Fruit fly (Drosophila melanogaster) whole organism, embryonic: Measurements from ENCODE around the gene Ir40a.

Source experiments
- Atf-2 ChIP-seq: fragments of 200-800 bp; sonication (Bioruptor generic); optimal IDR thresholded peaks from 2 replicates; lab custom pipeline; 2016; ENCODE audit warnings: missing biosample characterization, missing genetic modification characterization
- B-H2 ChIP-seq: fragments of 200-800 bp; sonication (Bioruptor generic); optimal IDR thresholded peaks from 2 replicates; lab custom pipeline; 2018; ENCODE audit warnings: missing biosample characterization, mild to moderate bottlenecking, missing genetic modification characterization
- CG10267 ChIP-seq: fragments of 200-800 bp; sonication (Bioruptor generic); optimal IDR thresholded peaks from 2 replicates; lab custom pipeline; 2018; ENCODE audit warnings: missing biosample characterization, mild to moderate bottlenecking, missing genetic modification characterization, moderate library complexity
- CG10321 ChIP-seq: fragments of 200-800 bp; sonication (Bioruptor generic); IDR thresholded peaks from 2 replicates; pipeline ENCODE4 v1.3.6; 2022; ENCODE audit warnings: missing biosample characterization, missing genetic modification characterization
- CG11723 ChIP-seq: fragments of 200-800 bp; sonication (Bioruptor generic); optimal IDR thresholded peaks from 2 replicates; lab custom pipeline; 2017; ENCODE audit warnings: missing biosample characterization, mild to moderate bottlenecking, missing genetic modification characterization
- CG1233 ChIP-seq: fragments of 200-800 bp; sonication (Bioruptor generic); optimal IDR thresholded peaks from 4 replicates; lab custom pipeline; 2018; ENCODE audit warnings: missing biosample characterization, mild to moderate bottlenecking, missing genetic modification characterization
- CG12659 ChIP-seq: fragments of 200-800 bp; sonication (Bioruptor generic); optimal IDR thresholded peaks from 3 replicates; lab custom pipeline; 2017; ENCODE audit warnings: mild to moderate bottlenecking, missing biosample characterization, missing genetic modification reagents, missing genetic modification characterization
- CG13624 ChIP-seq: fragments of 200-800 bp; sonication (Bioruptor generic); optimal IDR thresholded peaks from 2 replicates; lab custom pipeline; 2016; ENCODE audit warnings: missing biosample characterization, missing genetic modification characterization
- CG14441 ChIP-seq: fragments of 200-800 bp; sonication (Bioruptor generic); IDR thresholded peaks from 2 replicates; pipeline ENCODE4 v1.3.6; 2022; ENCODE audit warnings: missing biosample characterization, missing genetic modification characterization
- CG15479 ChIP-seq: fragments of 200-800 bp; sonication (Bioruptor generic); optimal IDR thresholded peaks from 3 replicates; lab custom pipeline; 2019; ENCODE audit warnings: missing biosample characterization, mild to moderate bottlenecking, missing genetic modification characterization, moderate library complexity
- CG17328 ChIP-seq: fragments of 200-800 bp; sonication (Bioruptor generic); IDR thresholded peaks from 2 replicates; pipeline ENCODE4 v1.3.6; 2022; ENCODE audit warnings: missing biosample characterization, missing genetic modification characterization
- CG17912 ChIP-seq: fragments of 200-800 bp; sonication (Bioruptor generic); optimal IDR thresholded peaks from 2 replicates; lab custom pipeline; 2018; ENCODE audit warnings: missing biosample characterization, mild to moderate bottlenecking, missing genetic modification characterization
- CG18764 ChIP-seq: fragments of 200-800 bp; sonication (Bioruptor generic); optimal IDR thresholded peaks from 3 replicates; lab custom pipeline; 2016; ENCODE audit warnings: missing biosample characterization, missing genetic modification characterization
- CG2120 ChIP-seq: fragments of 200-800 bp; sonication (Bioruptor generic); optimal IDR thresholded peaks from 3 replicates; lab custom pipeline; 2016; ENCODE audit warnings: missing biosample characterization, missing genetic modification characterization
- CG30403 ChIP-seq: fragments of 200-800 bp; sonication (Bioruptor generic); optimal IDR thresholded peaks from 3 replicates; lab custom pipeline; 2016; ENCODE audit warnings: missing biosample characterization, missing genetic modification characterization
- CG31224 ChIP-seq: fragments of 200-800 bp; sonication (Bioruptor generic); IDR thresholded peaks from 2 replicates; pipeline ENCODE4 v1.3.6; 2022; ENCODE audit warnings: missing biosample characterization, missing genetic modification characterization
- CG32767 ChIP-seq: fragments of 200-800 bp; sonication (Bioruptor generic); IDR thresholded peaks from 2 replicates; pipeline ENCODE4 v1.3.6; 2022; ENCODE audit warnings: missing biosample characterization, missing genetic modification characterization
- CG33213 ChIP-seq: fragments of 200-800 bp; sonication (Bioruptor generic); optimal IDR thresholded peaks from 3 replicates; lab custom pipeline; 2016; ENCODE audit warnings: missing biosample characterization, missing genetic modification characterization
- CG3847 ChIP-seq: fragments of 200-800 bp; sonication (Bioruptor generic); IDR thresholded peaks from 2 replicates; pipeline ENCODE4 v1.3.6; 2022; ENCODE audit warnings: missing biosample characterization, missing genetic modification characterization
- CG4617 ChIP-seq: fragments of 200-800 bp; sonication (Bioruptor generic); optimal IDR thresholded peaks from 3 replicates; lab custom pipeline; 2016; ENCODE audit warnings: missing biosample characterization, missing genetic modification characterization, borderline replicate concordance
- CG6689 ChIP-seq: fragments of 200-800 bp; sonication (Bioruptor generic); IDR thresholded peaks from 2 replicates; pipeline ENCODE4 v1.3.6; 2022; ENCODE audit warnings: missing biosample characterization, missing genetic modification characterization
- CG8290 ChIP-seq, 3 experiments: fragments of 200-800 bp; sonication (Bioruptor generic); optimal IDR thresholded peaks; 2 replicates each; lab custom pipeline; 2016 to 2019; ENCODE audit warnings: missing biosample characterization in 3 of 3, missing genetic modification characterization in 3 of 3, mild to moderate bottlenecking in 2 of 3, moderate library complexity in 1 of 3
- CHES-1-like ChIP-seq: fragments of 200-800 bp; sonication (Bioruptor generic); optimal IDR thresholded peaks from 2 replicates; lab custom pipeline; 2016; ENCODE audit warnings: missing biosample characterization, missing genetic modification characterization
- Dll ChIP-seq: fragments of 200-800 bp; sonication (Bioruptor generic); IDR thresholded peaks from 4 replicates; pipeline ENCODE4 v1.3.6; 2022; ENCODE audit warnings: missing biosample characterization, missing genetic modification characterization; ENCODE audit not compliant: partially characterized antibody
- Doc3 ChIP-seq: fragments of 200-800 bp; sonication (Bioruptor generic); IDR thresholded peaks from 3 replicates; pipeline ENCODE4 v1.3.6; 2022; ENCODE audit warnings: missing biosample characterization, missing genetic modification characterization; ENCODE audit not compliant: partially characterized antibody
- Ets65A ChIP-seq: fragments of 200-800 bp; sonication (Bioruptor generic); peaks from one replicate; lab custom pipeline; 2016; ENCODE audit warnings: missing biosample characterization, missing genetic modification characterization
- Hey ChIP-seq: fragments of 200-800 bp; sonication (Bioruptor generic); optimal IDR thresholded peaks from 3 replicates; lab custom pipeline; 2018; ENCODE audit warnings: missing biosample characterization, mild to moderate bottlenecking, missing genetic modification characterization
- HmgZ ChIP-seq: fragments of 200-800 bp; sonication (Bioruptor generic); optimal IDR thresholded peaks from 2 replicates; lab custom pipeline; 2018; ENCODE audit warnings: missing biosample characterization, mild to moderate bottlenecking, missing genetic modification characterization
- MBD-R2 ChIP-seq: fragments of 200-800 bp; sonication (Bioruptor generic); IDR thresholded peaks from 2 replicates; pipeline ENCODE4 v1.3.6; 2022; ENCODE audit warnings: missing biosample characterization, missing genetic modification characterization
- Med ChIP-seq: fragments of 200-800 bp; sonication (Bioruptor generic); peaks from one replicate; lab custom pipeline; 2016; ENCODE audit warnings: missing biosample characterization, missing genetic modification characterization, mild to moderate bottlenecking, inconsistent platforms, moderate library complexity
- NK7.1 ChIP-seq: fragments of 200-800 bp; sonication (Bioruptor generic); optimal IDR thresholded peaks from 3 replicates; lab custom pipeline; 2016; ENCODE audit warnings: missing biosample characterization, missing genetic modification characterization
- Opbp ChIP-seq: fragments of 200-800 bp; sonication (Bioruptor generic); IDR thresholded peaks from 3 replicates; pipeline ENCODE4 v1.3.6; 2022; ENCODE audit warnings: missing biosample characterization, missing genetic modification characterization; ENCODE audit not compliant: partially characterized antibody
- Pdp1 ChIP-seq, 2 experiments: fragments of 200-800 bp; sonication (Bioruptor generic); optimal IDR thresholded peaks; 3 replicates each; lab custom pipeline; 2016; ENCODE audit warnings: missing biosample characterization in 2 of 2, missing genetic modification characterization in 2 of 2, mild to moderate bottlenecking in 1 of 2, moderate library complexity in 1 of 2
- Sin3A ChIP-seq: fragments of >200 bp; optimal IDR thresholded peaks from 2 replicates; lab custom pipeline; 2018
- Sox100B ChIP-seq: fragments of 200-800 bp; sonication (Bioruptor generic); optimal IDR thresholded peaks from 3 replicates; lab custom pipeline; 2018; ENCODE audit warnings: missing biosample characterization, mild to moderate bottlenecking, missing genetic modification characterization
- Xrp1 ChIP-seq: fragments of 200-800 bp; sonication (Bioruptor generic); IDR thresholded peaks from 2 replicates; pipeline ENCODE4 v1.3.6; 2022; ENCODE audit warnings: missing biosample characterization, missing genetic modification characterization
- YL-1 ChIP-seq: fragments of 200-800 bp; sonication (Bioruptor generic); optimal IDR thresholded peaks from 3 replicates; lab custom pipeline; 2017; ENCODE audit warnings: missing biosample characterization, mild to moderate bottlenecking, missing genetic modification characterization
- chn ChIP-seq: fragments of 200-800 bp; sonication (Bioruptor generic); optimal IDR thresholded peaks from 2 replicates; lab custom pipeline; 2016; ENCODE audit warnings: missing biosample characterization, missing genetic modification characterization
- dpn ChIP-seq, 2 experiments: fragments of 200-800 bp; sonication (Bioruptor generic); optimal IDR thresholded peaks; 3 replicates each; lab custom pipeline; 2016; ENCODE audit warnings: missing biosample characterization in 2 of 2, missing genetic modification characterization in 2 of 2
- gro ChIP-seq: fragments of 200-800 bp; sonication (Bioruptor generic); optimal IDR thresholded peaks from 2 replicates; lab custom pipeline; 2016; ENCODE audit warnings: missing biosample characterization, missing genetic modification characterization
- kay ChIP-seq: fragments of 200-800 bp; sonication (Bioruptor generic); optimal IDR thresholded peaks from 2 replicates; lab custom pipeline; 2016; ENCODE audit warnings: missing biosample characterization, missing genetic modification characterization
- nerfin-1 ChIP-seq: fragments of 200-800 bp; sonication (Bioruptor generic); optimal IDR thresholded peaks from 3 replicates; lab custom pipeline; 2019; ENCODE audit warnings: missing biosample characterization, mild to moderate bottlenecking, missing genetic modification characterization, moderate library complexity
- pan ChIP-seq, 4 experiments: fragments of >200 bp in 3 of 4; fragments of 200-800 bp in 1 of 4; sonication (Bioruptor generic) in 1 of 4; optimal IDR thresholded peaks in 3 of 4; IDR thresholded peaks in 1 of 4; 2 replicates each; pipeline versions ENCODE4 v1.3.6 to Lab custom; 2017 to 2022; ENCODE audit warnings: missing biosample characterization in 2 of 4, missing genetic modification characterization in 2 of 4, mixed read lengths in 1 of 4
- pho ChIP-seq: fragments of 200-800 bp; sonication (Bioruptor generic); optimal IDR thresholded peaks from 2 replicates; lab custom pipeline; 2016; ENCODE audit warnings: missing biosample characterization, missing genetic modification characterization
- phol ChIP-seq: fragments of 200-800 bp; sonication (Bioruptor generic); optimal IDR thresholded peaks from 3 replicates; lab custom pipeline; 2018; ENCODE audit warnings: missing biosample characterization, mild to moderate bottlenecking, missing genetic modification characterization, moderate library complexity
- sens ChIP-seq: fragments of 200-800 bp; sonication (Bioruptor generic); peaks from one replicate; lab custom pipeline; 2016; ENCODE audit warnings: missing biosample characterization, missing genetic modification characterization
- sob ChIP-seq: fragments of 200-800 bp; sonication (Bioruptor generic); IDR thresholded peaks from 2 replicates; pipeline ENCODE4 v1.3.6; 2022; ENCODE audit warnings: missing biosample characterization, missing genetic modification characterization
- sqz ChIP-seq: fragments of 200-800 bp; sonication (Bioruptor generic); optimal IDR thresholded peaks from 3 replicates; lab custom pipeline; 2018; ENCODE audit warnings: missing biosample characterization, mild to moderate bottlenecking, missing genetic modification characterization
- zfh1 ChIP-seq: fragments of 200-800 bp; sonication (Bioruptor generic); IDR thresholded peaks from 3 replicates; pipeline ENCODE4 v1.3.6; 2022; ENCODE audit warnings: missing biosample characterization, missing genetic modification characterization

Gene Ir40a

DNA sequence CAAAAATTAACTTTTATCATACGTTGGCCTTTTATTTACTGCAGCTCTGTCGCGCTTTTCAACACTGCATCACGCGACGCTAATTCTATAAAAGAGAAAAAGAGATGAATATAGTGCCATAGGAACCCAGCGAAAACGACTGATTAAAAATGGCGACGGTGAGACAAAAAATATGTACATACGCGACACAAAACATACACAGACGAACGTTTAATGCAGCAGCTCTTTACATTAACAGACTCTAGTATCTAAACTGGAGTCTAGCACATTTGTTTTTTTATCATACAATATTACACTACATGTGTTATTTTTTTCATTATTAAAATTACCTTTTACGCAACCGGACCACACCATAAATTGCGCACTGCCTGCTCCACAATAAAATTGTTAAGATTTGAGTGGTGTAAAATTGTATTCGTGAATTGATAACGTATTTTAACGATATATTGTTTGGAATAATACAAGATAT, 45.6 kb downstream of the Ir40a start (continued):
- TF ChIP-seq CG32767 (GFP tag; lab: Robert Waterston, UW) (peak; percentile 92), CG10267 (tag; lab: Kevin White, UChicago) (peak; percentile 91), gro (GFP tag; lab: Kevin White, UChicago) (peak; percentile 53), Xrp1 (0 out of 2 replicates have a peak, but pooled peaks have one; percentile 21), CG30403 (peak; percentile 4), CG13624 (peak; percentile 52), pan (optimal IDR thresholded peaks at IDR 0.05; lab: Kevin White, UChicago) (no peak), pan (GFP tag; optimal IDR thresholded peaks at IDR 0.05 in 1 of 2, IDR thresholded peaks at IDR 0.05 in 1 of 2) (no peak), CG8290 (GFP tag; optimal IDR thresholded peaks at IDR 0.05; lab: Kevin White, UChicago) (no peak), CG8290 (tag; optimal IDR thresholded peaks at IDR 0.05; lab: Kevin White, UChicago) (peak in 1 of 2 experiments; percentile 35), MBD-R2 (peak; percentile 36; the same call in 1 of the 2 replicates), sens (GFP tag; lab: Kevin White, UChicago) (peak; percentile 53), Doc3 (no peak), CG17328 (peak; percentile 16; the same call in 1 of the 2 replicates), CG12659 (GFP tag; lab: Kevin White, UChicago) (peak; percentile 59), CHES-1-like (peak; percentile 46), Sox100B (GFP tag; lab: Kevin White, UChicago) (peak; percentile 30), CG18764 (peak; percentile 29), Dll (GFP tag; lab: Robert Waterston, UW) (0 out of 4 replicates have a peak, but pooled peaks have one; percentile 24), CG3847 (GFP tag; lab: Robert Waterston, UW) (peak; percentile 58), Sin3A (lab: Kevin White, UChicago) (no peak), kay (no peak), Hey (tag; lab: Kevin White, UChicago) (no peak), CG4617 (GFP tag; lab: Kevin White, UChicago) (peak; percentile 73), nerfin-1 (tag; lab: Kevin White, UChicago) (peak; percentile 87), chn (peak; percentile 43), CG14441 (GFP tag; lab: Robert Waterston, UW) (peak; percentile 27; the same call in 1 of the 2 replicates), CG10321 (GFP tag; lab: Robert Waterston, UW) (peak; percentile 96), phol (tag; lab: Kevin White, UChicago) (peak; percentile 99), CG31224 (no peak), NK7.1 (GFP tag; lab: Kevin White, UChicago) (no peak), sob (peak; percentile 50), CG11723 (peak; percentile 18), CG17912 (GFP tag; lab: Kevin White, UChicago) (peak; percentile 38), Atf-2 (GFP tag; lab: Kevin White, UChicago) (no peak), YL-1 (peak; percentile 97), pho (peak; percentile 3), CG6689 (GFP tag; lab: Robert Waterston, UW) (no peak), HmgZ (peak; percentile 25), sqz (GFP tag; lab: Kevin White, UChicago) (peak; percentile 15), CG2120 (peak; percentile 9), Pdp1 (GFP tag; optimal IDR thresholded peaks at IDR 0.05; lab: Kevin White, UChicago) (peak in 1 of 2 experiments; percentile 14), dpn (GFP tag; optimal IDR thresholded peaks at IDR 0.05; lab: Kevin White, UChicago) (peak in 1 of 2 experiments; percentile 7), zfh1 (GFP tag; lab: Robert Waterston, UW) (peak; percentile 57; the same call in 1 of the 3 replicates), B-H2 (GFP tag; lab: Kevin White, UChicago) (peak; percentile 53), Ets65A (GFP tag; lab: Kevin White, UChicago) (peak; percentile 72), CG15479 (GFP tag; lab: Kevin White, UChicago) (peak; percentile 72), Med (GFP tag; lab: Kevin White, UChicago) (peak; percentile 83), CG33213 (GFP tag; lab: Kevin White, UChicago) (peak; percentile 12), CG1233 (peak; percentile 28), Opbp (GFP tag; lab: Robert Waterston, UW) (0 out of 3 replicates have a peak, but pooled peaks have one; percentile 11)
